Worm (Caenorhabditis elegans): ENCODE results near the gene sdz-20.
A peak's percentile ranks its signal among the peaks of the same experiment; 100 is the strongest.

Gene sdz-20

ce11 chrIII:13376304-13376760 is 42.5 kb downstream of the sdz-20 start, which contains the start of gene lis-1 (continued):
- TF ChIP-seq rpc-1 (optimal IDR thresholded peaks at IDR 0.05) (no peak), rpc-1 (tag; optimal IDR thresholded peaks at IDR 0.05) (no peak), ceh-91 (GFP tag; IDR thresholded peaks at IDR 0.05) (no peak), fkh-3 (tag; optimal IDR thresholded peaks at IDR 0.05) (no peak), ceh-27 (GFP tag; optimal IDR thresholded peaks at IDR 0.05) (no peak), nfyb-1 (GFP tag; IDR thresholded peaks at IDR 0.05) (0 out of 2 replicates have a peak, but pooled peaks have one; percentile 10), zim-3 (tag; optimal IDR thresholded peaks at IDR 0.05) (no peak), mes-4 (tag; optimal IDR thresholded peaks at IDR 0.05) (no peak), atf-7 (tag; optimal IDR thresholded peaks at IDR 0.05) (peak; percentile 5), F57C9.4 (tag; optimal IDR thresholded peaks at IDR 0.05) (no peak), lin-40 (tag; optimal IDR thresholded peaks at IDR 0.05) (no peak), ceh-40 (GFP tag; IDR thresholded peaks at IDR 0.05) (no peak), Y56A3A.18 (GFP tag; IDR thresholded peaks at IDR 0.05) (no peak), snpc-1.3 (tag; optimal IDR thresholded peaks at IDR 0.05; ENCODE audit: insufficient read depth) (no peak), hmg-1.2 (GFP tag; IDR thresholded peaks at IDR 0.05) (no peak), snpc-3.4 (tag; optimal IDR thresholded peaks at IDR 0.05) (no peak)

ce11 chrIII:13377249-13377648 is 43.4 kb downstream of the sdz-20 start:
- TF ChIP-seq K12H6.12 (tag; optimal IDR thresholded peaks at IDR 0.05) (peak; percentile 14), B0019.2 (GFP tag; conservative IDR thresholded peaks at IDR 0.05) (no peak), B0261.1 (tag; optimal IDR thresholded peaks at IDR 0.05) (no peak), nhr-80 (tag; optimal IDR thresholded peaks at IDR 0.05) (peak; percentile 91), repo-1 (tag; optimal IDR thresholded peaks at IDR 0.05) (no peak), ztf-26 (tag; optimal IDR thresholded peaks at IDR 0.05) (no peak), lin-35 (GFP tag; optimal IDR thresholded peaks at IDR 0.05) (peak in 1 of 3 experiments; percentile 53), ekl-4 (GFP tag; IDR thresholded peaks at IDR 0.05) (no peak), K11D2.4 (GFP tag; IDR thresholded peaks at IDR 0.05) (peak; percentile 72), lin-54 (GFP tag; optimal IDR thresholded peaks at IDR 0.05) (peak; percentile 33), lin-40 (tag; optimal IDR thresholded peaks at IDR 0.05) (peak; percentile 64), tbp1 (GFP tag; optimal IDR thresholded peaks at IDR 0.05) (peak; percentile 6), cebp-1 (GFP tag; IDR thresholded peaks at IDR 0.05) (peak; percentile 23; the same call in 1 of the 2 replicates), cebp-1 (tag; optimal IDR thresholded peaks at IDR 0.05) (no peak), mcd-1 (GFP tag; IDR thresholded peaks at IDR 0.05) (peak; percentile 49; the same call in 1 of the 2 replicates), nfyb-1 (GFP tag; IDR thresholded peaks at IDR 0.05) (peak; percentile 71; the same call in 1 of the 2 replicates), ztf-25 (GFP tag; IDR thresholded peaks at IDR 0.05) (no peak), ztf-18 (tag; optimal IDR thresholded peaks at IDR 0.05) (peak; percentile 61), F49E8.2 (tag; optimal IDR thresholded peaks at IDR 0.05; ENCODE audit: insufficient read depth) (no peak), let-607 (tag; optimal IDR thresholded peaks at IDR 0.05) (peak in 1 of 2 experiments; percentile 52), snpc-4 (GFP tag; optimal IDR thresholded peaks at IDR 0.05) (no peak), snpc-4 (tag; optimal IDR thresholded peaks at IDR 0.05) (peak in 1 of 4 experiments; percentile 15), ceh-40 (GFP tag; IDR thresholded peaks at IDR 0.05) (no peak), hmg-1.2 (GFP tag; IDR thresholded peaks at IDR 0.05) (peak; percentile 91), attf-5 (GFP tag; optimal IDR thresholded peaks at IDR 0.05) (peak; percentile 71)

DNA sequence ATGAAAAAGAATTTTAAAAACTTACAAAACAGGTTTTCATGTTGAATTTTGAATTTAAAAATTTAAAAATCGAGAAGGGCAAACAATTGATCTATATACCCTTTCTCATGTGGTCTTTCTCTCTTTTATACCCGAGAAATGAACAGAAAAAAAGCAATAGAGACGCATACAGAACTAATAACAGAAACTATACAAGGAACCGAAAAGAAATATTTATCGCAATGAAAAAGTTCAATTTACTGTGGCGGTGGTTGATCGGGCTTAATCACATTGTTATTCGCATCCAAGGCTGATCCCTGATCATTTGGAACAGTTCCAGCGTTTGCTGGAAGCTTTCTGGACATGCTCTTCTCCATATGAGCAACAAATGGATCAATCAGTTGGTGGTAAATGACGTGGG is 44.4 kb downstream of the sdz-20 start, which contains the start of gene T03F6.10:
T03F6.10 (minus strand) TSS at position 101 of the 400 bp plus-strand sequence.
- TF ChIP-seq cebp-2 (GFP tag; IDR thresholded peaks at IDR 0.05), result 0 out of 2 replicates have a peak, but pooled peaks have one; percentile 29
- no peak for TF ChIP-seq hrde-1 (tag; optimal IDR thresholded peaks at IDR 0.05; ENCODE audit: borderline replicate concordance)

Measured in whole organism, young adult.